Fruit fly (Drosophila melanogaster) whole organism, embryonic: ENCODE data around the gene shd.

ENCODE experiments used
- Antp ChIP-seq: fragments of 200-800 bp; sonication (Bioruptor generic); optimal IDR thresholded peaks from 3 replicates; lab custom pipeline; 2016; ENCODE audit warnings: missing biosample characterization, missing genetic modification characterization
- CG11723 ChIP-seq: fragments of 200-800 bp; sonication (Bioruptor generic); optimal IDR thresholded peaks from 2 replicates; lab custom pipeline; 2017; ENCODE audit warnings: missing biosample characterization, mild to moderate bottlenecking, missing genetic modification characterization
- CG12299 ChIP-seq: fragments of 200-800 bp; sonication (Bioruptor generic); optimal IDR thresholded peaks from 2 replicates; lab custom pipeline; 2018; ENCODE audit warnings: missing biosample characterization, mild to moderate bottlenecking, missing genetic modification characterization
- CG1233 ChIP-seq: fragments of 200-800 bp; sonication (Bioruptor generic); optimal IDR thresholded peaks from 4 replicates; lab custom pipeline; 2018; ENCODE audit warnings: missing biosample characterization, mild to moderate bottlenecking, missing genetic modification characterization
- CG14667 ChIP-seq: fragments of 200-800 bp; sonication (Bioruptor generic); IDR thresholded peaks from 2 replicates; pipeline ENCODE4 v1.3.6; 2022; ENCODE audit warnings: missing biosample characterization, missing genetic modification characterization
- CG1529 ChIP-seq: fragments of 200-800 bp; sonication (Bioruptor generic); optimal IDR thresholded peaks from 3 replicates; lab custom pipeline; 2018; ENCODE audit warnings: missing biosample characterization, missing genetic modification characterization
- CG1603 ChIP-seq: fragments of 200-800 bp; sonication (Bioruptor generic); optimal IDR thresholded peaks from 2 replicates; lab custom pipeline; 2019; ENCODE audit warnings: missing biosample characterization, mild to moderate bottlenecking, missing genetic modification characterization, moderate library complexity
- CG16813 ChIP-seq: fragments of 200-800 bp; sonication (Bioruptor generic); IDR thresholded peaks from 3 replicates; pipeline ENCODE4 v1.3.6; 2022; ENCODE audit warnings: missing biosample characterization, missing genetic modification characterization; ENCODE audit not compliant: partially characterized antibody
- CG31224 ChIP-seq: fragments of 200-800 bp; sonication (Bioruptor generic); IDR thresholded peaks from 2 replicates; pipeline ENCODE4 v1.3.6; 2022; ENCODE audit warnings: missing biosample characterization, missing genetic modification characterization
- CG4424 ChIP-seq: fragments of 200-800 bp; sonication (Bioruptor generic); optimal IDR thresholded peaks from 3 replicates; lab custom pipeline; 2016; ENCODE audit warnings: missing biosample characterization, missing genetic modification characterization
- CG7786 ChIP-seq: fragments of 200-800 bp; sonication (Bioruptor generic); optimal IDR thresholded peaks from 2 replicates; lab custom pipeline; 2016; ENCODE audit warnings: missing biosample characterization, missing genetic modification characterization
- CG7987 ChIP-seq: fragments of 200-800 bp; sonication (Bioruptor generic); optimal IDR thresholded peaks from 2 replicates; lab custom pipeline; 2018; ENCODE audit warnings: missing biosample characterization, mild to moderate bottlenecking, missing genetic modification characterization, moderate library complexity
- CG8089 ChIP-seq: fragments of 200-800 bp; sonication (Bioruptor generic); optimal IDR thresholded peaks from 3 replicates; lab custom pipeline; 2016; ENCODE audit warnings: missing biosample characterization, missing genetic modification characterization
- Camta ChIP-seq: fragments of 200-800 bp; sonication (Bioruptor generic); optimal IDR thresholded peaks from 2 replicates; lab custom pipeline; 2016; ENCODE audit warnings: missing biosample characterization, missing genetic modification characterization
- Drgx ChIP-seq: fragments of 200-800 bp; sonication (Bioruptor generic); IDR thresholded peaks from 2 replicates; pipeline ENCODE4 v1.3.6; 2022; ENCODE audit warnings: missing biosample characterization, missing genetic modification characterization
- Fer3 ChIP-seq: fragments of 200-800 bp; sonication (Bioruptor generic); optimal IDR thresholded peaks from 2 replicates; lab custom pipeline; 2018; ENCODE audit warnings: missing biosample characterization, mild to moderate bottlenecking, missing genetic modification characterization, moderate library complexity
- Gsc ChIP-seq: fragments of 200-800 bp; sonication (Bioruptor generic); IDR thresholded peaks from 2 replicates; pipeline ENCODE4 v1.3.6; 2022; ENCODE audit warnings: missing biosample characterization, missing genetic modification characterization
- Hr51 ChIP-seq, 2 experiments: fragments of 200-800 bp; sonication (Bioruptor generic); optimal IDR thresholded peaks; 2 replicates in 1 of 2; 3 replicates in 1 of 2; lab custom pipeline; 2016 to 2018; ENCODE audit warnings: missing biosample characterization in 2 of 2, missing genetic modification characterization in 2 of 2, mild to moderate bottlenecking in 1 of 2, moderate library complexity in 1 of 2
- Optix ChIP-seq: fragments of 200-800 bp; sonication (Bioruptor generic); IDR thresholded peaks from 3 replicates; pipeline ENCODE4 v1.3.6; 2022; ENCODE audit warnings: missing biosample characterization, missing genetic modification characterization
- Poxn ChIP-seq: fragments of 200-800 bp; sonication (Bioruptor generic); IDR thresholded peaks from 2 replicates; pipeline ENCODE4 v1.3.6; 2022; ENCODE audit warnings: missing biosample characterization, missing genetic modification characterization
- Ravus ChIP-seq: fragments of 200-800 bp; sonication (Bioruptor generic); IDR thresholded peaks from 2 replicates; pipeline ENCODE4 v1.3.6; 2022; ENCODE audit warnings: missing biosample characterization, missing genetic modification characterization
- Rfx ChIP-seq: fragments of 200-800 bp; sonication (Bioruptor generic); IDR thresholded peaks from 2 replicates; pipeline ENCODE4 v1.3.6; 2022; ENCODE audit warnings: missing biosample characterization, missing genetic modification characterization
- Spps ChIP-seq: fragments of 200-800 bp; sonication (Bioruptor generic); optimal IDR thresholded peaks from 2 replicates; lab custom pipeline; 2018; ENCODE audit warnings: missing biosample characterization, mild to moderate bottlenecking, missing genetic modification characterization
- Tbp ChIP-seq: fragments of >200 bp; optimal IDR thresholded peaks from 2 replicates; lab custom pipeline; 2018; ENCODE audit warnings: missing biosample characterization, missing genetic modification characterization
- amos ChIP-seq: fragments of 200-800 bp; sonication (Bioruptor generic); IDR thresholded peaks from 2 replicates; pipeline ENCODE4 v1.3.6; 2022; ENCODE audit warnings: missing biosample characterization, missing genetic modification characterization; ENCODE audit not compliant: partially characterized antibody
- bowl ChIP-seq: fragments of 200-800 bp; sonication (Bioruptor generic); IDR thresholded peaks from 2 replicates; pipeline ENCODE4 v1.3.6; 2022; ENCODE audit warnings: missing biosample characterization, missing genetic modification characterization
- crol ChIP-seq: fragments of 200-800 bp; sonication (Bioruptor generic); IDR thresholded peaks from 2 replicates; pipeline ENCODE4 v1.3.6; 2022; ENCODE audit warnings: missing biosample characterization, missing genetic modification characterization
- dan ChIP-seq: fragments of 200-800 bp; sonication (Bioruptor generic); IDR thresholded peaks from 2 replicates; pipeline ENCODE4 v1.3.6; 2022; ENCODE audit warnings: missing biosample characterization, missing genetic modification characterization
- emc ChIP-seq: fragments of 200-800 bp; sonication (Bioruptor generic); optimal IDR thresholded peaks from 2 replicates; lab custom pipeline; 2016; ENCODE audit warnings: missing biosample characterization, missing genetic modification characterization
- ewg ChIP-seq: fragments of 200-800 bp; sonication (Bioruptor generic); optimal IDR thresholded peaks from 3 replicates; lab custom pipeline; 2017; ENCODE audit warnings: mild to moderate bottlenecking, missing biosample characterization, missing genetic modification reagents, missing genetic modification characterization
- fd64A ChIP-seq: fragments of 200-800 bp; sonication (Bioruptor generic); optimal IDR thresholded peaks from 3 replicates; lab custom pipeline; 2018; ENCODE audit warnings: missing biosample characterization, mild to moderate bottlenecking, missing genetic modification characterization
- fru ChIP-seq: fragments of >200 bp; optimal IDR thresholded peaks from 2 replicates; lab custom pipeline; 2017
- gsb ChIP-seq: fragments of 200-800 bp; sonication (Bioruptor generic); IDR thresholded peaks from 2 replicates; pipeline ENCODE4 v1.3.6; 2022; ENCODE audit warnings: missing biosample characterization, missing genetic modification characterization
- hbn ChIP-seq: fragments of 200-800 bp; sonication (Bioruptor generic); IDR thresholded peaks from 2 replicates; pipeline ENCODE4 v1.3.6; 2022; ENCODE audit warnings: missing biosample characterization, missing genetic modification characterization; ENCODE audit not compliant: partially characterized antibody
- her ChIP-seq: fragments of 200-800 bp; sonication (Bioruptor generic); optimal IDR thresholded peaks from 2 replicates; lab custom pipeline; 2016; ENCODE audit warnings: missing biosample characterization, missing genetic modification characterization
- insv ChIP-seq, 2 experiments: fragments of 200-800 bp; sonication (Bioruptor generic); optimal IDR thresholded peaks; 3 replicates each; lab custom pipeline; 2016 to 2018; ENCODE audit warnings: missing biosample characterization in 2 of 2, missing genetic modification characterization in 2 of 2
- jumu ChIP-seq: fragments of 200-800 bp; sonication (Bioruptor generic); optimal IDR thresholded peaks from 3 replicates; lab custom pipeline; 2016; ENCODE audit warnings: missing biosample characterization, missing genetic modification characterization
- kay ChIP-seq: fragments of 200-800 bp; sonication (Bioruptor generic); optimal IDR thresholded peaks from 2 replicates; lab custom pipeline; 2016; ENCODE audit warnings: missing biosample characterization, missing genetic modification characterization
- klu ChIP-seq: fragments of 200-800 bp; sonication (Bioruptor generic); IDR thresholded peaks from 2 replicates; pipeline ENCODE4 v1.3.6; 2022; ENCODE audit warnings: missing biosample characterization, missing genetic modification characterization
- mam ChIP-seq: fragments of 200-800 bp; sonication (Bioruptor generic); optimal IDR thresholded peaks from 3 replicates; lab custom pipeline; 2016; ENCODE audit warnings: missing biosample characterization, missing genetic modification characterization
- mirr ChIP-seq: fragments of 200-800 bp; sonication (Bioruptor generic); optimal IDR thresholded peaks from 3 replicates; lab custom pipeline; 2018; ENCODE audit warnings: missing biosample characterization, mild to moderate bottlenecking, missing genetic modification characterization
- pnt ChIP-seq: fragments of 200-800 bp; sonication (Bioruptor generic); optimal IDR thresholded peaks from 3 replicates; lab custom pipeline; 2016; ENCODE audit warnings: missing biosample characterization, missing genetic modification characterization
- pzg ChIP-seq: fragments of 200-800 bp; sonication (Bioruptor generic); optimal IDR thresholded peaks from 3 replicates; lab custom pipeline; 2018; ENCODE audit warnings: missing biosample characterization, mild to moderate bottlenecking, missing genetic modification characterization, moderate library complexity
- ranshi ChIP-seq: fragments of 200-800 bp; sonication (Bioruptor generic); IDR thresholded peaks from 2 replicates; pipeline ENCODE4 v1.3.6; 2022; ENCODE audit warnings: missing biosample characterization, missing genetic modification characterization
- run ChIP-seq: fragments of 200-800 bp; sonication (Bioruptor generic); optimal IDR thresholded peaks from 3 replicates; lab custom pipeline; 2018; ENCODE audit warnings: missing biosample characterization, mild to moderate bottlenecking, missing genetic modification characterization
- shn ChIP-seq: fragments of 200-800 bp; sonication (Bioruptor generic); optimal IDR thresholded peaks from 3 replicates; lab custom pipeline; 2016; ENCODE audit warnings: missing biosample characterization, missing genetic modification characterization
- slbo ChIP-seq: fragments of 200-800 bp; sonication (Bioruptor generic); IDR thresholded peaks from 2 replicates; pipeline ENCODE4 v1.3.6; 2022; ENCODE audit warnings: missing biosample characterization, missing genetic modification characterization
- toy ChIP-seq: fragments of 200-800 bp; sonication (Bioruptor generic); IDR thresholded peaks from 2 replicates; pipeline ENCODE4 v1.3.6; 2022; ENCODE audit warnings: missing biosample characterization, missing genetic modification characterization
- trem ChIP-seq: fragments of 200-800 bp; optimal IDR thresholded peaks from 3 replicates; lab custom pipeline; 2019; ENCODE audit warnings: missing biosample characterization, mild to moderate bottlenecking, missing genetic modification characterization, moderate library complexity
- wek ChIP-seq: fragments of 200-800 bp; sonication (Bioruptor generic); optimal IDR thresholded peaks from 3 replicates; lab custom pipeline; 2018; ENCODE audit warnings: missing biosample characterization, mild to moderate bottlenecking, missing genetic modification characterization, moderate library complexity
- yki ChIP-seq: fragments of >200 bp; optimal IDR thresholded peaks from 3 replicates; lab custom pipeline; 2018

Gene shd

DNA sequence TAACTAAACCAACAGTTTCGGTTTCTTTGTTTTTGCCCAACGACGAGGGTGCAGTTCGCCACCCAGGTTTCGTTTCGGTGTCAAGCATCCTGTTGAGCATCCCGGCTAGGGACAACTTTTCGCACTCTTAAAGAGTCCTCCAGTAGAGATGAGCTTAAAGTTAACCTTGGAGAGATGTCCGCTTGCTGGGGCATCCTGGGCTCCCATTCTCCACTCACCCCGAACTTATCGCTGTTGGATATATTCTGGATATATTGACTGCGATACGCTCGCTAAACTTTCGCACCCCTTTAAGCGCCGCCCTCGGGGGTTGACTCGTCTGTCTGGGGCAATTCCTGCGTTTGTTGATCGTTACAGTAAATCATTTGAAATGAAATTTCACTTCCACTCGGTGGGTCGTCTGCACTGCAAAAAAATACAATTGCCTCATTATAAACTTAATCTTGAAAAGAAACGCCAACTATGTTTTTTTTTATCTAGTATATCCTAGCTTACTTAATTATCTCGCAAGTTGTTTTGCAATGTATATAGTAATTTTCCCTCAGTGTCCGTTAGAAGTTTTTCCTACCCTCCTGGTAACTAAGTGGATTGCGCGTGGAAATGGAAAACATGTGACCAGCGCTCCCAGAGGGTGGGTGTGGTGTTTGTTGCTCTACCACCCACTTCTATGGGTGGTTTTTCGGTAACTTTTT lies 47.5 kb downstream of the shd start (continued):
- no peak for TF ChIP-seq amos (GFP tag; lab: Robert Waterston, UW)
- no peak for TF ChIP-seq fd64A
- TF ChIP-seq mirr (GFP tag; lab: Kevin White, UChicago): peak; percentile 7
- TF ChIP-seq Gsc (GFP tag; lab: Robert Waterston, UW): no peak
- peak; percentile 78 for TF ChIP-seq mam (GFP tag; lab: Kevin White, UChicago)
- TF ChIP-seq Rfx (GFP tag; lab: Robert Waterston, UW): peak; percentile 85
- TF ChIP-seq yki (lab: Kevin White, UChicago): no peak
- peak; percentile 53 for TF ChIP-seq CG8089 (GFP tag; lab: Kevin White, UChicago)
- peak; percentile 74 for TF ChIP-seq CG4424 (GFP tag; lab: Kevin White, UChicago)
- TF ChIP-seq CG1603: peak; percentile 76
- TF ChIP-seq crol: 0 out of 2 replicates have a peak, but pooled peaks have one; percentile 16
- peak; percentile 75 for TF ChIP-seq CG1529 (GFP tag; lab: Kevin White, UChicago)
- peak; percentile 59 for TF ChIP-seq Ravus
- TF ChIP-seq toy (GFP tag; lab: Robert Waterston, UW): peak; percentile 56; the same call in 1 of the 2 replicates
- TF ChIP-seq slbo: peak; percentile 85
- TF ChIP-seq CG16813 (GFP tag; lab: Robert Waterston, UW): no peak
- TF ChIP-seq Tbp (GFP tag; lab: Kevin White, UChicago): no peak
- TF ChIP-seq Spps (tag; lab: Kevin White, UChicago): peak; percentile 52
- peak; percentile 58 for TF ChIP-seq CG11723 (GFP tag; lab: Kevin White, UChicago)
- TF ChIP-seq Antp (GFP tag; lab: Kevin White, UChicago): peak; percentile 76
- TF ChIP-seq bowl (GFP tag; lab: Robert Waterston, UW): no peak
- TF ChIP-seq CG1233 (GFP tag; lab: Kevin White, UChicago): peak; percentile 58
- peak; percentile 62 for TF ChIP-seq her (GFP tag; lab: Kevin White, UChicago)
- peak; percentile 35; the same call in 1 of the 2 replicates for TF ChIP-seq dan (GFP tag; lab: Robert Waterston, UW)
- TF ChIP-seq Poxn (GFP tag; lab: Robert Waterston, UW): no peak
- peak; percentile 79 for TF ChIP-seq CG7786 (GFP tag; lab: Kevin White, UChicago)
- peak; percentile 77 for TF ChIP-seq Fer3 (tag; lab: Kevin White, UChicago)
- peak; percentile 66 for TF ChIP-seq shn
- peak; percentile 59 for TF ChIP-seq klu
- TF ChIP-seq jumu (GFP tag; lab: Kevin White, UChicago): peak; percentile 79
- peak; percentile 29 for TF ChIP-seq trem
- no peak for TF ChIP-seq hbn
- TF ChIP-seq ewg (GFP tag; lab: Kevin White, UChicago): peak; percentile 78
- no peak for TF ChIP-seq CG7987 (GFP tag; lab: Kevin White, UChicago)
- TF ChIP-seq fru (lab: Kevin White, UChicago): no peak
- TF ChIP-seq kay (GFP tag; lab: Kevin White, UChicago): peak; percentile 50
- peak; percentile 56 for TF ChIP-seq emc (GFP tag; lab: Kevin White, UChicago)
- peak; percentile 70 for TF ChIP-seq Camta (GFP tag; lab: Kevin White, UChicago)
- peak; percentile 35 for TF ChIP-seq wek (GFP tag; lab: Kevin White, UChicago)
- TF ChIP-seq run (tag; lab: Kevin White, UChicago): peak; percentile 61
- TF ChIP-seq ranshi (GFP tag; lab: Robert Waterston, UW): peak; percentile 69
- TF ChIP-seq CG12299 (tag; lab: Kevin White, UChicago): peak; percentile 81
- peak; percentile 96 for TF ChIP-seq CG31224
- TF ChIP-seq pzg (GFP tag; lab: Kevin White, UChicago): no peak
- TF ChIP-seq gsb (GFP tag; lab: Robert Waterston, UW): peak; percentile 66; the same call in 1 of the 2 replicates
- peak; percentile 68; the same call in 2 of the 3 replicates for TF ChIP-seq Optix (GFP tag; lab: Robert Waterston, UW)
- no peak for TF ChIP-seq Drgx
- peak; percentile 63 for TF ChIP-seq CG14667
- peak; percentile 76 to 85 for TF ChIP-seq Hr51 (GFP tag; optimal IDR thresholded peaks at IDR 0.05; lab: Kevin White, UChicago)
- TF ChIP-seq insv (GFP tag; optimal IDR thresholded peaks at IDR 0.05; lab: Kevin White, UChicago): peak in 1 of 2 experiments; percentile 11
- peak; percentile 72 for TF ChIP-seq pnt (GFP tag; lab: Kevin White, UChicago)
